Fruit fly (Drosophila melanogaster) whole organism, embryonic: ENCODE data around the gene CG14696.

Experiments used
- Atf6 ChIP-seq: fragments of 200-800 bp; sonication (Bioruptor generic); IDR thresholded peaks from 2 replicates; pipeline ENCODE4 v1.3.6; 2022; ENCODE audit warnings: missing biosample characterization, missing genetic modification characterization
- B-H1 ChIP-seq: fragments of 200-800 bp; sonication (Bioruptor generic); IDR thresholded peaks from 3 replicates; pipeline ENCODE4 v1.3.6; 2022; ENCODE audit warnings: missing biosample characterization, missing genetic modification characterization
- Bgb ChIP-seq: fragments of 200-800 bp; sonication (Bioruptor generic); IDR thresholded peaks from 2 replicates; pipeline ENCODE4 v1.3.6; 2022; ENCODE audit warnings: missing biosample characterization, missing genetic modification characterization; ENCODE audit not compliant: partially characterized antibody
- CG11247 ChIP-seq: fragments of 200-800 bp; sonication (Bioruptor generic); IDR thresholded peaks from 2 replicates; pipeline ENCODE4 v1.3.6; 2022; ENCODE audit warnings: missing biosample characterization, missing genetic modification characterization
- CG12104 ChIP-seq: fragments of 200-800 bp; sonication (Bioruptor generic); optimal IDR thresholded peaks from 3 replicates; lab custom pipeline; 2016; ENCODE audit warnings: missing biosample characterization, missing genetic modification characterization
- CG1233 ChIP-seq: fragments of 200-800 bp; sonication (Bioruptor generic); optimal IDR thresholded peaks from 4 replicates; lab custom pipeline; 2018; ENCODE audit warnings: missing biosample characterization, mild to moderate bottlenecking, missing genetic modification characterization
- CG12744 ChIP-seq: fragments of 200-800 bp; sonication (Bioruptor generic); optimal IDR thresholded peaks from 2 replicates; lab custom pipeline; 2016; ENCODE audit warnings: missing biosample characterization, missing genetic modification characterization
- CG13287 ChIP-seq: fragments of 200-800 bp; sonication (Bioruptor generic); IDR thresholded peaks from 2 replicates; pipeline ENCODE4 v1.3.6; 2022; ENCODE audit warnings: missing biosample characterization, missing genetic modification characterization; ENCODE audit not compliant: partially characterized antibody
- CG17912 ChIP-seq: fragments of 200-800 bp; sonication (Bioruptor generic); optimal IDR thresholded peaks from 2 replicates; lab custom pipeline; 2018; ENCODE audit warnings: missing biosample characterization, mild to moderate bottlenecking, missing genetic modification characterization
- CG1832 ChIP-seq: fragments of 200-800 bp; sonication (Bioruptor generic); optimal IDR thresholded peaks from 2 replicates; lab custom pipeline; 2017; ENCODE audit warnings: missing biosample characterization, mild to moderate bottlenecking, missing genetic modification characterization, inconsistent platforms
- CG30431 ChIP-seq: fragments of 200-800 bp; sonication (Bioruptor generic); optimal IDR thresholded peaks from 2 replicates; lab custom pipeline; 2017; ENCODE audit warnings: missing biosample characterization, missing genetic modification characterization
- CG31441 ChIP-seq: fragments of 200-800 bp; sonication (Bioruptor generic); IDR thresholded peaks from 2 replicates; pipeline ENCODE4 v1.3.6; 2022; ENCODE audit warnings: missing biosample characterization, missing genetic modification characterization
- CG32532 ChIP-seq: fragments of 200-800 bp; sonication (Bioruptor generic); IDR thresholded peaks from 2 replicates; pipeline ENCODE4 v1.3.6; 2022; ENCODE audit warnings: missing biosample characterization, missing genetic modification characterization
- CG4854 ChIP-seq: fragments of 200-800 bp; sonication (Bioruptor generic); optimal IDR thresholded peaks from 2 replicates; lab custom pipeline; 2016; ENCODE audit warnings: missing biosample characterization, missing genetic modification characterization, inconsistent platforms
- CG6689 ChIP-seq: fragments of 200-800 bp; sonication (Bioruptor generic); IDR thresholded peaks from 2 replicates; pipeline ENCODE4 v1.3.6; 2022; ENCODE audit warnings: missing biosample characterization, missing genetic modification characterization
- CG6854 ChIP-seq: fragments of 200-800 bp; sonication (Bioruptor generic); optimal IDR thresholded peaks from 3 replicates; lab custom pipeline; 2017; ENCODE audit warnings: missing biosample characterization, mild to moderate bottlenecking, missing genetic modification characterization
- CG7963 ChIP-seq: fragments of 200-800 bp; sonication (Bioruptor generic); IDR thresholded peaks from 3 replicates; pipeline ENCODE4 v1.3.6; 2022; ENCODE audit warnings: missing biosample characterization, missing genetic modification characterization; ENCODE audit not compliant: partially characterized antibody
- CG8924 ChIP-seq: fragments of 200-800 bp; optimal IDR thresholded peaks from 3 replicates; lab custom pipeline; 2019; ENCODE audit warnings: missing biosample characterization, mild to moderate bottlenecking, missing genetic modification characterization, moderate library complexity
- CG9437 ChIP-seq: fragments of 200-800 bp; sonication (Bioruptor generic); optimal IDR thresholded peaks from 2 replicates; lab custom pipeline; 2018; ENCODE audit warnings: missing biosample characterization, mild to moderate bottlenecking, missing genetic modification characterization
- CG9797 ChIP-seq: fragments of 200-800 bp; sonication (Bioruptor generic); optimal IDR thresholded peaks from 3 replicates; lab custom pipeline; 2018; ENCODE audit warnings: missing biosample characterization, mild to moderate bottlenecking, missing genetic modification characterization
- CHES-1-like ChIP-seq: fragments of 200-800 bp; sonication (Bioruptor generic); optimal IDR thresholded peaks from 2 replicates; lab custom pipeline; 2016; ENCODE audit warnings: missing biosample characterization, missing genetic modification characterization
- Chrac-16 ChIP-seq: fragments of 200-800 bp; sonication (Bioruptor generic); optimal IDR thresholded peaks from 3 replicates; lab custom pipeline; 2016; ENCODE audit warnings: missing biosample characterization, missing genetic modification characterization
- Deaf1 ChIP-seq: fragments of 200-800 bp; optimal IDR thresholded peaks from 3 replicates; lab custom pipeline; 2019; ENCODE audit warnings: missing biosample characterization, mild to moderate bottlenecking, missing genetic modification characterization, moderate library complexity
- Dfd ChIP-seq, 2 experiments: fragments of >200 bp; optimal IDR thresholded peaks; 2 replicates each; lab custom pipeline; 2017; ENCODE audit warnings: missing biosample characterization in 2 of 2, missing genetic modification characterization in 2 of 2
- H15 ChIP-seq: fragments of 200-800 bp; sonication (Bioruptor generic); IDR thresholded peaks from 3 replicates; pipeline ENCODE4 v1.3.6; 2022; ENCODE audit warnings: missing biosample characterization, missing genetic modification characterization
- HHEX ChIP-seq: fragments of 200-800 bp; sonication (Bioruptor generic); optimal IDR thresholded peaks from 3 replicates; lab custom pipeline; 2017; ENCODE audit warnings: missing biosample characterization, mild to moderate bottlenecking, missing genetic modification characterization, missing genetic modification reagents
- Hand ChIP-seq: fragments of 200-800 bp; sonication (Bioruptor generic); optimal IDR thresholded peaks from 2 replicates; lab custom pipeline; 2017; ENCODE audit warnings: mild to moderate bottlenecking, missing biosample characterization, missing genetic modification reagents, missing genetic modification characterization
- Mrtf ChIP-seq: fragments of 200-800 bp; sonication (Bioruptor generic); IDR thresholded peaks from 3 replicates; pipeline ENCODE4 v1.3.6; 2022; ENCODE audit warnings: missing biosample characterization, missing genetic modification characterization
- NfI ChIP-seq: fragments of 200-800 bp; sonication (Bioruptor generic); optimal IDR thresholded peaks from 3 replicates; lab custom pipeline; 2018; ENCODE audit warnings: missing biosample characterization, mild to moderate bottlenecking, missing genetic modification characterization, moderate library complexity
- Opbp ChIP-seq: fragments of 200-800 bp; sonication (Bioruptor generic); IDR thresholded peaks from 3 replicates; pipeline ENCODE4 v1.3.6; 2022; ENCODE audit warnings: missing biosample characterization, missing genetic modification characterization; ENCODE audit not compliant: partially characterized antibody
- Sin3A ChIP-seq: fragments of >200 bp; optimal IDR thresholded peaks from 2 replicates; lab custom pipeline; 2018
- Sry-δ ChIP-seq: fragments of 200-800 bp; sonication (Bioruptor generic); optimal IDR thresholded peaks from 2 replicates; lab custom pipeline; 2016; ENCODE audit warnings: missing biosample characterization, missing genetic modification characterization
- az2 ChIP-seq: fragments of 200-800 bp; sonication (Bioruptor generic); optimal IDR thresholded peaks from 3 replicates; lab custom pipeline; 2016; ENCODE audit warnings: missing biosample characterization, missing genetic modification characterization
- bowl ChIP-seq: fragments of 200-800 bp; sonication (Bioruptor generic); IDR thresholded peaks from 2 replicates; pipeline ENCODE4 v1.3.6; 2022; ENCODE audit warnings: missing biosample characterization, missing genetic modification characterization
- chif ChIP-seq, 2 experiments: fragments of 200-800 bp; sonication (Bioruptor generic); optimal IDR thresholded peaks; 3 replicates each; lab custom pipeline; 2016; ENCODE audit warnings: missing biosample characterization in 2 of 2, missing genetic modification characterization in 2 of 2
- dmrt11E ChIP-seq: fragments of 200-800 bp; sonication (Bioruptor generic); optimal IDR thresholded peaks from 3 replicates; lab custom pipeline; 2018; ENCODE audit warnings: missing biosample characterization, mild to moderate bottlenecking, missing genetic modification characterization, moderate library complexity
- fd96Cb ChIP-seq: fragments of 200-800 bp; sonication (Bioruptor generic); optimal IDR thresholded peaks from 2 replicates; lab custom pipeline; 2018; ENCODE audit warnings: missing biosample characterization, mild to moderate bottlenecking, missing genetic modification characterization, moderate library complexity
- fu2 ChIP-seq: fragments of 200-800 bp; sonication (Bioruptor generic); optimal IDR thresholded peaks from 2 replicates; lab custom pipeline; 2016; ENCODE audit warnings: missing biosample characterization, missing genetic modification characterization
- gem ChIP-seq: fragments of 200-800 bp; sonication (Bioruptor generic); optimal IDR thresholded peaks from 2 replicates; lab custom pipeline; 2019; ENCODE audit warnings: missing biosample characterization, mild to moderate bottlenecking, missing genetic modification characterization, moderate library complexity
- gsb-n ChIP-seq: fragments of 200-800 bp; sonication (Bioruptor generic); optimal IDR thresholded peaks from 3 replicates; lab custom pipeline; 2018; ENCODE audit warnings: missing biosample characterization, mild to moderate bottlenecking, missing genetic modification characterization
- hb ChIP-seq: fragments of 200-800 bp; sonication (Bioruptor generic); IDR thresholded peaks from 3 replicates; pipeline ENCODE4 v1.3.6; 2022; ENCODE audit warnings: missing biosample characterization, missing genetic modification characterization; ENCODE audit not compliant: partially characterized antibody
- kah ChIP-seq: fragments of 200-800 bp; sonication (Bioruptor generic); optimal IDR thresholded peaks from 2 replicates; lab custom pipeline; 2018; ENCODE audit warnings: missing biosample characterization, mild to moderate bottlenecking, missing genetic modification characterization
- pum ChIP-seq: fragments of 200-800 bp; sonication (Bioruptor generic); optimal IDR thresholded peaks from 2 replicates; lab custom pipeline; 2016; ENCODE audit warnings: missing biosample characterization, missing genetic modification characterization
- slbo ChIP-seq: fragments of 200-800 bp; sonication (Bioruptor generic); IDR thresholded peaks from 2 replicates; pipeline ENCODE4 v1.3.6; 2022; ENCODE audit warnings: missing biosample characterization, missing genetic modification characterization
- slou ChIP-seq: fragments of 200-800 bp; sonication (Bioruptor generic); optimal IDR thresholded peaks from 3 replicates; lab custom pipeline; 2016; ENCODE audit warnings: missing biosample characterization, missing genetic modification characterization
- sna ChIP-seq: fragments of 200-800 bp; sonication (Bioruptor generic); IDR thresholded peaks from 2 replicates; pipeline ENCODE4 v1.3.6; 2022; ENCODE audit warnings: missing biosample characterization, missing genetic modification characterization; ENCODE audit not compliant: partially characterized antibody
- so ChIP-seq: fragments of 200-800 bp; sonication (Bioruptor generic); IDR thresholded peaks from 3 replicates; pipeline ENCODE4 v1.3.6; 2022; ENCODE audit warnings: missing biosample characterization, missing genetic modification characterization
- unc-4 ChIP-seq: fragments of 200-800 bp; sonication (Bioruptor generic); IDR thresholded peaks from 2 replicates; pipeline ENCODE4 v1.3.6; 2022; ENCODE audit warnings: missing biosample characterization, missing genetic modification characterization; ENCODE audit not compliant: partially characterized antibody

Gene CG14696

dm6 chr3R:10875515-10876434, 9.0 kb downstream of the CG14696 start, which contains the start of gene Sodh2 (continued):
- TF ChIP-seq Dfd (GFP tag; optimal IDR thresholded peaks at IDR 0.05; lab: Kevin White, UChicago) = no peak
- no peak; the same call in 2 of the 3 replicates for TF ChIP-seq B-H1 (GFP tag; lab: Robert Waterston, UW)
- TF ChIP-seq Opbp (GFP tag; lab: Robert Waterston, UW) = no peak
- TF ChIP-seq gsb-n (tag; lab: Kevin White, UChicago) = peak; percentile 72
- peak; percentile 45 for TF ChIP-seq fu2
- TF ChIP-seq CG13287 (GFP tag; lab: Robert Waterston, UW) = peak; percentile 23; the same call in 1 of the 2 replicates
- no peak for TF ChIP-seq CG30431 (GFP tag; lab: Kevin White, UChicago)
- TF ChIP-seq chif (GFP tag; optimal IDR thresholded peaks at IDR 0.05; lab: Kevin White, UChicago) = peak; percentile 14 to 34
- no peak for TF ChIP-seq hb (GFP tag; lab: Robert Waterston, UW)
- peak; percentile 61 for TF ChIP-seq H15 (GFP tag; lab: Robert Waterston, UW)
- TF ChIP-seq Deaf1 = peak; percentile 67
- TF ChIP-seq CG1233 (GFP tag; lab: Kevin White, UChicago) = peak; percentile 83
- peak; percentile 87 for TF ChIP-seq CG31441 (GFP tag; lab: Robert Waterston, UW)
- peak; percentile 84 for TF ChIP-seq slbo (GFP tag; lab: Robert Waterston, UW)
- TF ChIP-seq Sin3A (lab: Kevin White, UChicago) = no peak
- 0 out of 2 replicates have a peak, but pooled peaks have one; percentile 15 for TF ChIP-seq unc-4 (GFP tag; lab: Robert Waterston, UW)
- no peak for TF ChIP-seq Sry-δ (GFP tag; lab: Kevin White, UChicago)
- peak; percentile 47 for TF ChIP-seq az2
- peak; percentile 39 for TF ChIP-seq fd96Cb
- TF ChIP-seq dmrt11E (tag; lab: Kevin White, UChicago) = peak; percentile 25
- TF ChIP-seq CHES-1-like (GFP tag; lab: Kevin White, UChicago) = peak; percentile 71
- TF ChIP-seq CG17912 (GFP tag; lab: Kevin White, UChicago) = peak; percentile 82
- peak; percentile 23; the same call in 1 of the 3 replicates for TF ChIP-seq so
- no peak for TF ChIP-seq Bgb
- peak; percentile 40 for TF ChIP-seq Chrac-16
- TF ChIP-seq CG7963 (GFP tag; lab: Robert Waterston, UW) = no peak
- TF ChIP-seq slou (GFP tag; lab: Kevin White, UChicago) = peak; percentile 16
- peak; percentile 78 for TF ChIP-seq Atf6
- TF ChIP-seq CG12744 = no peak
- peak; percentile 22 for TF ChIP-seq CG9797 (GFP tag; lab: Kevin White, UChicago)
- TF ChIP-seq CG9437 = peak; percentile 80
- TF ChIP-seq CG8924 (tag; lab: Kevin White, UChicago) = peak; percentile 89
- TF ChIP-seq CG32532 = peak; percentile 88
- TF ChIP-seq HHEX = peak; percentile 84
- peak; percentile 82 for TF ChIP-seq CG11247
- TF ChIP-seq CG4854 (GFP tag; lab: Kevin White, UChicago) = peak; percentile 44
- TF ChIP-seq Hand (GFP tag; lab: Kevin White, UChicago) = peak; percentile 69
- TF ChIP-seq CG1832 (GFP tag; lab: Kevin White, UChicago) = no peak
- TF ChIP-seq sna = no peak
- TF ChIP-seq NfI (GFP tag; lab: Kevin White, UChicago) = peak; percentile 60
- TF ChIP-seq Mrtf (GFP tag; lab: Robert Waterston, UW) = peak; percentile 77
- TF ChIP-seq pum (GFP tag; lab: Kevin White, UChicago) = peak; percentile 22
- peak; percentile 74 for TF ChIP-seq kah (GFP tag; lab: Kevin White, UChicago)
- TF ChIP-seq bowl (GFP tag; lab: Robert Waterston, UW) = no peak; the same call in 1 of the 2 replicates
- TF ChIP-seq CG6689 (GFP tag; lab: Robert Waterston, UW) = peak; percentile 70
- peak; percentile 83 for TF ChIP-seq CG6854 (GFP tag; lab: Kevin White, UChicago)
- TF ChIP-seq gem (tag; lab: Kevin White, UChicago) = peak; percentile 85
- TF ChIP-seq CG12104 (GFP tag; lab: Kevin White, UChicago) = peak; percentile 77
